Worm (Caenorhabditis elegans) whole organism, late embryonic: ENCODE measurements around the gene F09C6.3.

Experiments
- F13H6.1 ChIP-seq: sonication (generic microtip); optimal IDR thresholded peaks from 2 replicates; lab custom pipeline; 2016; ENCODE audit warnings: missing genetic modification characterization, missing compliant biosample characterization
- ama-1 ChIP-seq: fragments of 150-350 bp; optimal IDR thresholded peaks from 2 replicates; lab custom pipeline; 2014
- ceh-14 ChIP-seq: sonication (generic microtip); optimal IDR thresholded peaks from 2 replicates; lab custom pipeline; 2016; ENCODE audit warnings: missing genotype, missing genetic modification characterization, missing compliant biosample characterization
- ceh-22 ChIP-seq: sonication (generic microtip); optimal IDR thresholded peaks from 2 replicates; lab custom pipeline; 2017; ENCODE audit warnings: missing biosample characterization, missing genetic modification characterization
- ceh-31 ChIP-seq: sonication (generic microtip); optimal IDR thresholded peaks from 2 replicates; lab custom pipeline; 2016; ENCODE audit warnings: missing genetic modification characterization, missing compliant biosample characterization
- ceh-45 ChIP-seq: fragments of 200-800 bp; sonication (Bioruptor generic); IDR thresholded peaks from 2 replicates; pipeline ENCODE4 v1.3.6; 2022; ENCODE audit warnings: missing genetic modification reagents, missing genetic modification characterization, missing compliant biosample characterization
- eyg-1 ChIP-seq: sonication (generic microtip); optimal IDR thresholded peaks from 2 replicates; lab custom pipeline; 2016; ENCODE audit warnings: missing genotype, missing genetic modification characterization, missing compliant biosample characterization
- fkh-10 ChIP-seq: fragments of 150-350 bp; optimal IDR thresholded peaks from 2 replicates; lab custom pipeline; 2014; ENCODE audit warnings: missing biosample characterization, missing genetic modification reagents, missing genetic modification characterization
- hlh-30 ChIP-seq: sonication (generic microtip); optimal IDR thresholded peaks from 2 replicates; lab custom pipeline; 2017; ENCODE audit warnings: antibody characterized with exemption, missing genetic modification characterization, missing compliant biosample characterization; ENCODE audit not compliant: insufficient read depth
- lin-11 ChIP-seq: fragments of 200-800 bp; sonication (Bioruptor generic); optimal IDR thresholded peaks from 2 replicates; lab custom pipeline; 2018; ENCODE audit warnings: mild to moderate bottlenecking, missing genetic modification characterization, missing compliant biosample characterization
- pha-4 ChIP-seq: fragments of 150-350 bp; optimal IDR thresholded peaks from 2 replicates; lab custom pipeline; 2018; ENCODE audit warnings: missing biosample characterization, missing genetic modification reagents, missing genetic modification characterization
- pqm-1 ChIP-seq: sonication (generic microtip); optimal IDR thresholded peaks from 2 replicates; lab custom pipeline; 2016; ENCODE audit warnings: missing genetic modification characterization, missing compliant biosample characterization
- pros-1 ChIP-seq: fragments of 150-350 bp; optimal IDR thresholded peaks from 2 replicates; lab custom pipeline; 2014; ENCODE audit warnings: missing biosample characterization, missing genetic modification reagents, missing genetic modification characterization
- rnt-1 ChIP-seq: sonication (generic microtip); optimal IDR thresholded peaks from 2 replicates; lab custom pipeline; 2016; ENCODE audit warnings: missing genetic modification characterization, missing compliant biosample characterization

- TF ChIP-seq pha-4 (tag; lab: Kevin White, UChicago) = no peak
- TF ChIP-seq ceh-31 (tag; lab: Kevin White, UChicago) = no peak
- no peak for TF ChIP-seq hlh-30
- no peak for TF ChIP-seq lin-11
- TF ChIP-seq F13H6.1 (tag; lab: Kevin White, UChicago) = no peak
- TF ChIP-seq ceh-14 (tag; lab: Kevin White, UChicago) = no peak
- TF ChIP-seq pros-1 (tag; lab: Kevin White, UChicago) = no peak
- no peak for TF ChIP-seq eyg-1 (tag; lab: Kevin White, UChicago)
- TF ChIP-seq ceh-22 = no peak
- TF ChIP-seq rnt-1 (tag; lab: Kevin White, UChicago) = no peak
- TF ChIP-seq fkh-10 (GFP tag; lab: Kevin White, UChicago) = no peak
- TF ChIP-seq ama-1 (lab: Kevin White, UChicago) = no peak
- no peak for TF ChIP-seq pqm-1
- TF ChIP-seq ceh-45 (GFP tag; lab: Robert Waterston, UW) = no peak
Measured at ce11 chrV:16871387-16871786, 8.6 kb downstream of the F09C6.3 start, which contains the start of gene thn-4.
